Worm (Caenorhabditis elegans) whole organism, L4 larva: ENCODE results near the gene F47B7.2.

Experiments
- F10B5.3 ChIP-seq: sonication (generic microtip); optimal IDR thresholded peaks from 2 replicates; lab custom pipeline; 2016; ENCODE audit warnings: mild to moderate bottlenecking, missing genetic modification characterization, missing compliant biosample characterization
- F37D6.2 ChIP-seq: sonication (generic microtip); optimal IDR thresholded peaks from 2 replicates; lab custom pipeline; 2016; ENCODE audit warnings: mild to moderate bottlenecking, missing genetic modification characterization, missing compliant biosample characterization
- F44E2.7 ChIP-seq: fragments of 200-800 bp; sonication (Bioruptor generic); IDR thresholded peaks from 2 replicates; pipeline ENCODE4 v2.1.2; 2022; ENCODE audit warnings: missing genetic modification characterization, missing compliant biosample characterization
- F49E8.2 ChIP-seq: sonication (generic microtip); optimal IDR thresholded peaks from 2 replicates; lab custom pipeline; 2016; ENCODE audit warnings: missing compliant biosample characterization, mild to moderate bottlenecking, missing genetic modification characterization, borderline replicate concordance
- T20F7.1 ChIP-seq: fragments of 200-800 bp; sonication (Bioruptor generic); optimal IDR thresholded peaks from 2 replicates; lab custom pipeline; 2018; ENCODE audit warnings: mild to moderate bottlenecking, missing genetic modification characterization, missing compliant biosample characterization
- Y105C5A.15 ChIP-seq: fragments of 200-800 bp; sonication (Bioruptor generic); IDR thresholded peaks from 2 replicates; pipeline ENCODE4 v1.3.6; 2022; ENCODE audit warnings: missing genetic modification characterization, missing compliant biosample characterization
- Y48G9A.11 ChIP-seq: fragments of 200-800 bp; sonication (Bioruptor generic); IDR thresholded peaks from 2 replicates; pipeline ENCODE4 v1.3.6; 2022; ENCODE audit warnings: missing genetic modification reagents, missing genetic modification characterization, missing compliant biosample characterization
- aha-1 ChIP-seq: fragments of 150-350 bp; peaks from one replicate; lab custom pipeline; 2014; ENCODE audit warnings: missing biosample characterization, missing genetic modification characterization
- arid-1 ChIP-seq: fragments of 200-800 bp; sonication (Bioruptor generic); conservative IDR thresholded peaks from 2 replicates; pipeline ENCODE4 v1.3.6; 2022; ENCODE audit warnings: missing genetic modification reagents, missing genetic modification characterization, missing compliant biosample characterization
- attf-4 ChIP-seq: sonication (generic microtip); optimal IDR thresholded peaks from 3 replicates; lab custom pipeline; 2017; ENCODE audit warnings: missing biosample characterization, missing genetic modification characterization
- ceh-20 ChIP-seq: fragments of 200-800 bp; sonication (Bioruptor generic); IDR thresholded peaks from 2 replicates; pipeline ENCODE4 v1.3.6; 2022; ENCODE audit warnings: missing genetic modification reagents, missing genetic modification characterization, missing compliant biosample characterization
- ceh-44 ChIP-seq: fragments of 200-800 bp; sonication (Bioruptor generic); IDR thresholded peaks from 2 replicates; pipeline ENCODE4 v1.3.6; 2022; ENCODE audit warnings: missing genetic modification reagents, missing genetic modification characterization, missing compliant biosample characterization
- ceh-62 ChIP-seq: sonication (generic microtip); optimal IDR thresholded peaks from 2 replicates; lab custom pipeline; 2017; ENCODE audit warnings: missing biosample characterization, missing genetic modification characterization
- ceh-82 ChIP-seq: sonication (generic microtip); optimal IDR thresholded peaks from 2 replicates; lab custom pipeline; 2017; ENCODE audit warnings: missing biosample characterization, missing genetic modification characterization
- ces-1 ChIP-seq: fragments of 150-350 bp; sonication (generic microtip); optimal IDR thresholded peaks from 4 replicates; lab custom pipeline; 2014; ENCODE audit warnings: missing biosample characterization, missing genetic modification reagents, missing genetic modification characterization
- ctbp-1 ChIP-seq: fragments of 200-800 bp; sonication (Bioruptor generic); IDR thresholded peaks from 2 replicates; pipeline ENCODE4 v1.3.6; 2022; ENCODE audit warnings: missing genetic modification reagents, missing genetic modification characterization, missing compliant biosample characterization
- daf-16 ChIP-seq, 3 experiments: sonication (generic microtip); optimal IDR thresholded peaks; 2 replicates each; lab custom pipeline; 2016 to 2017; ENCODE audit warnings: missing genetic modification characterization in 3 of 3, missing genetic modification reagents in 3 of 3, mild to moderate bottlenecking in 2 of 3, missing compliant biosample characterization in 2 of 3, missing biosample characterization in 1 of 3, moderate library complexity in 1 of 3
- daf-8 ChIP-seq: fragments of 200-800 bp; sonication (Bioruptor generic); IDR thresholded peaks from 2 replicates; pipeline ENCODE4 v1.3.6; 2022; ENCODE audit warnings: missing genetic modification characterization, missing compliant biosample characterization
- dmd-6 ChIP-seq: fragments of 200-800 bp; sonication (Bioruptor generic); IDR thresholded peaks from 2 replicates; pipeline ENCODE4 v1.3.6; 2022; ENCODE audit warnings: missing genetic modification reagents, missing genetic modification characterization, missing compliant biosample characterization
- duxl-1 ChIP-seq: sonication (generic microtip); optimal IDR thresholded peaks from 2 replicates; lab custom pipeline; 2016; ENCODE audit warnings: mild to moderate bottlenecking, missing genetic modification characterization, moderate library complexity, missing compliant biosample characterization; ENCODE audit not compliant: poor library complexity
- egl-43 ChIP-seq: fragments of 200-800 bp; sonication (Bioruptor generic); IDR thresholded peaks from 2 replicates; pipeline ENCODE4 v1.3.6; 2022; ENCODE audit warnings: missing genetic modification reagents, missing genetic modification characterization, missing compliant biosample characterization
- fkh-10 ChIP-seq: fragments of 150-350 bp; optimal IDR thresholded peaks from 2 replicates; lab custom pipeline; 2014; ENCODE audit warnings: missing biosample characterization, missing genetic modification reagents, missing genetic modification characterization
- gei-8 ChIP-seq: fragments of 200-800 bp; sonication (Bioruptor generic); optimal IDR thresholded peaks from 2 replicates; lab custom pipeline; 2018; ENCODE audit warnings: mild to moderate bottlenecking, missing genetic modification characterization, missing compliant biosample characterization
- hif-1 ChIP-seq, 2 experiments: sonication (generic microtip); optimal IDR thresholded peaks; 2 replicates each; lab custom pipeline; 2016 to 2017; ENCODE audit warnings: missing compliant biosample characterization in 2 of 2, missing genetic modification characterization in 2 of 2, missing genetic modification reagents in 2 of 2, missing genotype in 2 of 2, mild to moderate bottlenecking in 1 of 2
- hlh-30 ChIP-seq: sonication (generic microtip); optimal IDR thresholded peaks from 2 replicates; lab custom pipeline; 2017; ENCODE audit warnings: antibody characterized with exemption, mild to moderate bottlenecking, missing genetic modification characterization, missing compliant biosample characterization; ENCODE audit not compliant: insufficient read depth
- lim-7 ChIP-seq: fragments of 200-800 bp; sonication (Bioruptor generic); IDR thresholded peaks from 2 replicates; pipeline ENCODE4 v1.3.6; 2022; ENCODE audit warnings: missing genetic modification characterization, missing compliant biosample characterization
- lin-1 ChIP-seq: fragments of 200-800 bp; sonication (Bioruptor generic); IDR thresholded peaks from 2 replicates; pipeline ENCODE4 v1.3.6; 2022; ENCODE audit warnings: missing genetic modification reagents, missing genetic modification characterization, missing compliant biosample characterization
- lin-13 ChIP-seq: fragments of 150-350 bp; optimal IDR thresholded peaks from 2 replicates; lab custom pipeline; 2014; ENCODE audit warnings: missing biosample characterization, missing genetic modification reagents, missing genetic modification characterization
- lin-29 ChIP-seq: fragments of 200-800 bp; sonication (Bioruptor generic); IDR thresholded peaks from 2 replicates; pipeline ENCODE4 v1.3.6; 2022; ENCODE audit warnings: missing genetic modification reagents, missing genetic modification characterization, missing compliant biosample characterization
- lin-38 ChIP-seq: fragments of 200-800 bp; sonication (Bioruptor generic); IDR thresholded peaks from 2 replicates; pipeline ENCODE4 v1.3.6; 2022; ENCODE audit warnings: missing genetic modification reagents, missing genetic modification characterization, missing compliant biosample characterization
- lsy-2 ChIP-seq, 2 experiments: fragments of 150-350 bp in 1 of 2; sonication (generic microtip) in 1 of 2; optimal IDR thresholded peaks; 2 replicates each; lab custom pipeline; 2014 to 2017; ENCODE audit warnings: missing biosample characterization in 2 of 2, missing genetic modification characterization in 2 of 2
- mep-1 ChIP-seq: fragments of 150-350 bp; sonication (generic microtip); optimal IDR thresholded peaks from 3 replicates; lab custom pipeline; 2014; ENCODE audit warnings: missing biosample characterization, missing genetic modification characterization
- nhr-10 ChIP-seq: fragments of 150-350 bp; optimal IDR thresholded peaks from 2 replicates; lab custom pipeline; 2014; ENCODE audit warnings: missing biosample characterization, missing genetic modification characterization
- nhr-11 ChIP-seq: fragments of 150-350 bp; optimal IDR thresholded peaks from 2 replicates; lab custom pipeline; 2014; ENCODE audit warnings: missing biosample characterization, missing genetic modification characterization
- nhr-111 ChIP-seq: fragments of 200-800 bp; sonication (Bioruptor generic); optimal IDR thresholded peaks from 2 replicates; lab custom pipeline; 2018; ENCODE audit warnings: mild to moderate bottlenecking, missing genetic modification characterization, missing compliant biosample characterization
- nhr-237 ChIP-seq: sonication (generic microtip); optimal IDR thresholded peaks from 2 replicates; lab custom pipeline; 2017; ENCODE audit warnings: missing biosample characterization, missing genetic modification characterization
- nhr-28 ChIP-seq: fragments of 150-350 bp; optimal IDR thresholded peaks from 2 replicates; lab custom pipeline; 2014; ENCODE audit warnings: missing biosample characterization, missing genetic modification characterization
- nhr-41 ChIP-seq: fragments of 200-800 bp; sonication (Bioruptor generic); IDR thresholded peaks from 2 replicates; pipeline ENCODE4 v1.3.6; 2022; ENCODE audit warnings: missing genetic modification reagents, missing genetic modification characterization, missing compliant biosample characterization
- nhr-42 ChIP-seq: fragments of 200-800 bp; sonication (Bioruptor generic); IDR thresholded peaks from 2 replicates; pipeline ENCODE4 v1.3.6; 2022; ENCODE audit warnings: missing genetic modification characterization, missing compliant biosample characterization
- nhr-48 ChIP-seq: sonication (generic microtip); optimal IDR thresholded peaks from 2 replicates; lab custom pipeline; 2016; ENCODE audit warnings: mild to moderate bottlenecking, missing genetic modification characterization, missing compliant biosample characterization
- nhr-77 ChIP-seq: fragments of 150-350 bp; optimal IDR thresholded peaks from 2 replicates; lab custom pipeline; 2014; ENCODE audit warnings: missing biosample characterization, missing genetic modification characterization
- php-3 ChIP-seq: fragments of 200-800 bp; sonication (Bioruptor generic); IDR thresholded peaks from 2 replicates; pipeline ENCODE4 v1.3.6; 2022; ENCODE audit warnings: missing genetic modification reagents, missing genetic modification characterization, missing compliant biosample characterization
- pqm-1 ChIP-seq: sonication (generic microtip); optimal IDR thresholded peaks from 2 replicates; lab custom pipeline; 2017; ENCODE audit warnings: missing biosample characterization, missing genetic modification characterization
- saeg-2 ChIP-seq: fragments of 200-800 bp; sonication (Bioruptor generic); IDR thresholded peaks from 2 replicates; pipeline ENCODE4 v1.3.6; 2022; ENCODE audit warnings: missing genetic modification reagents, missing genetic modification characterization, missing compliant biosample characterization
- skn-1 ChIP-seq: fragments of 150-350 bp; optimal IDR thresholded peaks from 2 replicates; lab custom pipeline; 2014; ENCODE audit warnings: missing biosample characterization, missing genetic modification characterization
- snpc-4 ChIP-seq: fragments of 150-350 bp; optimal IDR thresholded peaks from 2 replicates; lab custom pipeline; 2014; ENCODE audit warnings: missing biosample characterization, missing genetic modification characterization
- spr-3 ChIP-seq: fragments of 200-800 bp; sonication (Bioruptor generic); optimal IDR thresholded peaks from 2 replicates; lab custom pipeline; 2018; ENCODE audit warnings: mild to moderate bottlenecking, missing genetic modification characterization, missing compliant biosample characterization
- tag-97 ChIP-seq: fragments of 200-800 bp; sonication (Bioruptor generic); IDR thresholded peaks from 2 replicates; pipeline ENCODE4 v1.3.6; 2022; ENCODE audit warnings: missing genetic modification characterization, missing compliant biosample characterization
- tra-1 ChIP-seq: fragments of 200-800 bp; sonication (Bioruptor generic); IDR thresholded peaks from 2 replicates; pipeline ENCODE4 v1.3.6; 2022; ENCODE audit warnings: missing genetic modification reagents, missing genetic modification characterization, missing compliant biosample characterization
- vab-7 ChIP-seq: fragments of 200-800 bp; sonication (Bioruptor generic); IDR thresholded peaks from 2 replicates; pipeline ENCODE4 v1.3.6; 2022; ENCODE audit warnings: missing genetic modification reagents, missing genetic modification characterization, missing compliant biosample characterization
- zag-1 ChIP-seq: fragments of 150-350 bp; optimal IDR thresholded peaks from 2 replicates; lab custom pipeline; 2014; ENCODE audit warnings: missing biosample characterization, missing genetic modification characterization
- zip-11 ChIP-seq: fragments of 200-800 bp; sonication (Bioruptor generic); IDR thresholded peaks from 2 replicates; pipeline ENCODE4 v1.3.6; 2022; ENCODE audit warnings: missing genetic modification characterization, missing compliant biosample characterization
- zip-2 ChIP-seq: fragments of 150-350 bp; optimal IDR thresholded peaks from 2 replicates; lab custom pipeline; 2014; ENCODE audit warnings: missing biosample characterization, missing genetic modification characterization

The F47B7.2 gene

DNA sequence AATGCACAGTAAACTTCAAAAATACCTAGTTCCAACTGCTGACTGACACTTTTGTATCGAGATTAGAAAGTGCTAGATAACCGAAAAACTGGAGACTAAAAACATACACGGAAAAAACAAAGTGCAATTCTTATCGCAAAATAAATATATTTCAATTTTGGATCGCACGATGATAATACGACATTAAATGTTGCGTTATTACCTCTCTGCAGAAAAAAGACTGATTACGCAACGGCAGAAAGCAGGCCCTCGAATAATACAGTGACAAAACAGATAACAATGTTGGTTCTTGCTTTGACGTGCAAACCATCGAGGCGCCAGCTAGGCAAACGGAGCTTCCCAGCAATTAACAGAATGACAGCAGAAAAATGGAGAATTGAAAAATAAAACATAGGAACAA, 51.3 kb downstream of the F47B7.2 start (continued):
- TF ChIP-seq hlh-30 (tag; lab: Kevin White, UChicago) (peak; percentile 9), nhr-10 (peak; percentile 36), pqm-1 (peak; percentile 89), gei-8 (GFP tag; lab: Kevin White, UChicago) (peak; percentile 90), F10B5.3 (no peak), Y105C5A.15 (no peak), arid-1 (GFP tag; lab: Robert Waterston, UW) (no peak), daf-8 (GFP tag; lab: Robert Waterston, UW) (no peak), T20F7.1 (GFP tag; lab: Kevin White, UChicago) (peak; percentile 55), tra-1 (peak; percentile 94), daf-16 (GFP tag; optimal IDR thresholded peaks at IDR 0.05; lab: Kevin White, UChicago) (peak in 1 of 2 experiments; percentile 78), daf-16 (tag; optimal IDR thresholded peaks at IDR 0.05; lab: Kevin White, UChicago) (peak; percentile 99), tag-97 (GFP tag; lab: Robert Waterston, UW) (no peak), mep-1 (tag; lab: Kevin White, UChicago) (peak; percentile 52), ctbp-1 (GFP tag; lab: Robert Waterston, UW) (no peak), F44E2.7 (no peak), lin-1 (GFP tag; lab: Robert Waterston, UW) (peak; percentile 83), duxl-1 (peak; percentile 16), ceh-82 (tag; lab: Kevin White, UChicago) (no peak), zag-1 (tag; lab: Kevin White, UChicago) (no peak), spr-3 (GFP tag; lab: Kevin White, UChicago) (no peak), nhr-237 (tag; lab: Kevin White, UChicago) (no peak), attf-4 (tag; lab: Kevin White, UChicago) (no peak), nhr-41 (no peak), ceh-62 (tag; lab: Kevin White, UChicago) (no peak), lin-13 (no peak), zip-2 (tag; lab: Kevin White, UChicago) (no peak), nhr-28 (peak; percentile 89), F37D6.2 (tag; lab: Kevin White, UChicago) (no peak), snpc-4 (no peak), php-3 (GFP tag; lab: Robert Waterston, UW) (peak; percentile 95), lsy-2 (tag; optimal IDR thresholded peaks at IDR 0.05; lab: Kevin White, UChicago) (no peak), fkh-10 (GFP tag; lab: Kevin White, UChicago) (no peak), F49E8.2 (tag; lab: Kevin White, UChicago) (no peak), zip-11 (no peak), nhr-77 (tag; lab: Kevin White, UChicago) (peak; percentile 81), ceh-20 (GFP tag; lab: Robert Waterston, UW) (no peak), aha-1 (peak; percentile 46)

DNA sequence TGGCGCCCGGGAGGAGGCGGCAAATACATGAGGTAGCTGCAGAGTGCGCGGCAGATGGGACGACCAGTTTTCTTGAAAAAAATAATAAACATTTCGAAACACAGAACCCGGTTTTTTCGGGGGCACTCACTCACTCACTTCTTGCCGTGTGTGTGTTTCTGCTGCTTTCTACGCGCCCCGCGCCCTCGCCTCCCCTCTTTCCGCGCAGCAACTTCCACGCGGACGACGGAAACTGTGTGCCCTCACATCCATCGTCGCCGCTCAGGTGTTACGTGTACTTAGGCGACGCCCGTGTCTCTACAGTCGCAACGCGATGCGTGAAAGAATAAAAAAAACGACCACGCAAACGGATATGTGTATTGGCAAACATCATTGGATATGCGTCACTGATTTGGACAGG, 51.9 kb downstream of the F47B7.2 start:
- TF ChIP-seq ceh-44 (GFP tag; lab: Robert Waterston, UW) (no peak), nhr-77 (tag; lab: Kevin White, UChicago) (no peak), ces-1 (GFP tag; lab: Kevin White, UChicago) (no peak), nhr-48 (tag; lab: Kevin White, UChicago) (peak; percentile 2), lsy-2 (tag; optimal IDR thresholded peaks at IDR 0.05; lab: Kevin White, UChicago) (no peak), Y48G9A.11 (GFP tag; lab: Robert Waterston, UW) (no peak), skn-1 (tag; lab: Kevin White, UChicago) (no peak), egl-43 (GFP tag; lab: Robert Waterston, UW) (0 out of 2 replicates have a peak, but pooled peaks have one; percentile 40), saeg-2 (GFP tag; lab: Robert Waterston, UW) (no peak), nhr-42 (GFP tag; lab: Robert Waterston, UW) (no peak), zag-1 (tag; lab: Kevin White, UChicago) (no peak), lim-7 (GFP tag; lab: Robert Waterston, UW) (no peak), hif-1 (tag; optimal IDR thresholded peaks at IDR 0.05; lab: Kevin White, UChicago) (no peak), lin-38 (no peak), dmd-6 (no peak), nhr-11 (tag; lab: Kevin White, UChicago) (no peak), vab-7 (GFP tag; lab: Robert Waterston, UW) (no peak), lin-29 (GFP tag; lab: Robert Waterston, UW) (peak; percentile 47; the same call in 1 of the 2 replicates), tag-97 (GFP tag; lab: Robert Waterston, UW) (no peak), aha-1 (peak; percentile 8), F10B5.3 (no peak), daf-8 (GFP tag; lab: Robert Waterston, UW) (no peak), nhr-111 (GFP tag; lab: Kevin White, UChicago) (no peak)
